Fruit fly (Drosophila melanogaster) Kc167 (cell line): ENCODE measurements around the gene CG14050.

Experiments used
- Myc ChIP-seq: fragments of >200 bp; optimal IDR thresholded peaks from 2 replicates; lab custom pipeline; 2017; ENCODE audit warnings: missing external identifiers
- h ChIP-seq: fragments of >200 bp; optimal IDR thresholded peaks from 3 replicates; lab custom pipeline; 2018; ENCODE audit warnings: missing external identifiers
- psq ChIP-seq: fragments of >200 bp; optimal IDR thresholded peaks from 2 replicates; lab custom pipeline; 2017; ENCODE audit warnings: missing external identifiers
- ttk ChIP-seq: sonication (Bioruptor generic); optimal IDR thresholded peaks from 2 replicates; lab custom pipeline; 2017; ENCODE audit warnings: missing external identifiers

DNA sequence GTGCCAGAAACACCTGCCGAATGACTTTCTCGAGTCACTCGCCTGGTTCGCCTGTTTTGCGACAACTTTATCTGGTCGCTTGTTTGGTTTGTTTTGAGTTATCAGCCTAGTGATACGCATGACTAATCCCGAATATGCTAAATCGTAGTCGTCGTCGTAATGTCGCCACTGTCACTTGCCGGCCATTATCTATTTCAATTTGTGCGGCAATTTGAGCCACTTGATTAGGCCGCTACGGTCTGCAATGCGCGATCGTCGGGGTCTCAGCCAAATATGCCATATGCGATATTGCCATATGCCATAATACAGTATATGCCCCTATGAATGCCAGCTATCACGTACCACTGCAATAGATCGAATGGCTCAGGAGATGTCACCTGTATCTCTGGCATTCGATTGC lies 26.8 kb upstream of the CG14050 start:
- TF ChIP-seq h (lab: Kevin White, UChicago): no peak
- no peak for TF ChIP-seq ttk
- no peak for TF ChIP-seq psq (lab: Kevin White, UChicago)
- TF ChIP-seq Myc (lab: Kevin White, UChicago): no peak
